Fruit fly (Drosophila melanogaster): ENCODE measurements around the gene CG32277.

CG32277 gene

dm6 chr3L:3197464-3197863, 7.8 kb downstream of the CG32277 start, which contains the start of gene CG14966 (continued):
- TF ChIP-seq HmgZ (tag; optimal IDR thresholded peaks at IDR 0.05) = peak; percentile 69
- TF ChIP-seq mld (GFP tag; IDR thresholded peaks at IDR 0.05; ENCODE audit: partially characterized antibody) = peak; percentile 78; the same call in 2 of the 3 replicates
- TF ChIP-seq pb (GFP tag; optimal IDR thresholded peaks at IDR 0.05) = no peak
- peak; percentile 44 for TF ChIP-seq CG2712 (tag; optimal IDR thresholded peaks at IDR 0.05)
- TF ChIP-seq mam (GFP tag; optimal IDR thresholded peaks at IDR 0.05) = peak; percentile 62
- no peak for TF ChIP-seq CG31365 (tag; optimal IDR thresholded peaks at IDR 0.05)
- peak; percentile 42 for TF ChIP-seq Dp (GFP tag; optimal IDR thresholded peaks at IDR 0.05)
- TF ChIP-seq CG18476 (GFP tag; optimal IDR thresholded peaks at IDR 0.05) = no peak
- TF ChIP-seq pum (GFP tag; optimal IDR thresholded peaks at IDR 0.05) = peak; percentile 38
- no peak for TF ChIP-seq CG18619 (GFP tag; optimal IDR thresholded peaks at IDR 0.05)
- no peak for TF ChIP-seq gt (GFP tag; IDR thresholded peaks at IDR 0.05)
- TF ChIP-seq Dip3 (GFP tag; optimal IDR thresholded peaks at IDR 0.05) = no peak
- no peak for TF ChIP-seq HLH3B (GFP tag; IDR thresholded peaks at IDR 0.05)
- TF ChIP-seq Rfx (GFP tag; IDR thresholded peaks at IDR 0.05) = peak; percentile 73
- no peak for TF ChIP-seq CG7357 (GFP tag; IDR thresholded peaks at IDR 0.05)
- no peak for TF ChIP-seq Eip74EF (GFP tag; optimal IDR thresholded peaks at IDR 0.05)
- TF ChIP-seq exex (tag; optimal IDR thresholded peaks at IDR 0.05) = peak; percentile 2
- TF ChIP-seq D19A (tag; optimal IDR thresholded peaks at IDR 0.05) = no peak
- no peak for TF ChIP-seq cas (GFP tag; IDR thresholded peaks at IDR 0.05)
- no peak for TF ChIP-seq pros (GFP tag; optimal IDR thresholded peaks at IDR 0.05)
- no peak for TF ChIP-seq CG1647 (GFP tag; optimal IDR thresholded peaks at IDR 0.05)
- no peak for TF ChIP-seq salm (tag; optimal IDR thresholded peaks at IDR 0.05)
- TF ChIP-seq slbo (GFP tag; IDR thresholded peaks at IDR 0.05) = peak; percentile 63; the same call in 1 of the 2 replicates
- no peak for TF ChIP-seq fd64A (GFP tag; optimal IDR thresholded peaks at IDR 0.05)
- TF ChIP-seq ash1 (GFP tag; optimal IDR thresholded peaks at IDR 0.05) = no peak
- TF ChIP-seq sens-2 (GFP tag; IDR thresholded peaks at IDR 0.05) = no peak
- no peak for TF ChIP-seq D19B (GFP tag; optimal IDR thresholded peaks at IDR 0.05)
- TF ChIP-seq ftz-f1 (GFP tag; optimal IDR thresholded peaks at IDR 0.05) = no peak
- no peak for TF ChIP-seq CrebB (tag; optimal IDR thresholded peaks at IDR 0.05)
- no peak for TF ChIP-seq bsh (GFP tag; optimal IDR thresholded peaks at IDR 0.05)
- no peak for TF ChIP-seq Aef1 (GFP tag; IDR thresholded peaks at IDR 0.05)
- no peak for TF ChIP-seq CG10565 (GFP tag; optimal IDR thresholded peaks at IDR 0.05)
- TF ChIP-seq zf30C (GFP tag; optimal IDR thresholded peaks at IDR 0.05) = no peak
- TF ChIP-seq Nf-YB (GFP tag; optimal IDR thresholded peaks at IDR 0.05) = no peak
- TF ChIP-seq Ada2b (GFP tag; IDR thresholded peaks at IDR 0.05) = 0 out of 2 replicates have a peak, but pooled peaks have one; percentile 28
- no peak for TF ChIP-seq gcm (GFP tag; optimal IDR thresholded peaks at IDR 0.05)
- no peak for TF ChIP-seq run (tag; optimal IDR thresholded peaks at IDR 0.05)
- TF ChIP-seq mirr (GFP tag; optimal IDR thresholded peaks at IDR 0.05) = peak; percentile 30
- TF ChIP-seq cato (GFP tag; optimal IDR thresholded peaks at IDR 0.05; ENCODE audit: borderline replicate concordance) = no peak
- no peak for TF ChIP-seq B-H1 (GFP tag; IDR thresholded peaks at IDR 0.05)
- TF ChIP-seq Camta (GFP tag; optimal IDR thresholded peaks at IDR 0.05) = peak; percentile 0
- peak; percentile 43 for TF ChIP-seq nmo (GFP tag; optimal IDR thresholded peaks at IDR 0.05)
- no peak for TF ChIP-seq Dad (GFP tag; optimal IDR thresholded peaks at IDR 0.05)
- TF ChIP-seq Doc3 (GFP tag; IDR thresholded peaks at IDR 0.05; ENCODE audit: partially characterized antibody) = peak; percentile 89
- TF ChIP-seq CG12104 (GFP tag; optimal IDR thresholded peaks at IDR 0.05) = no peak
- peak; percentile 96 for TF ChIP-seq bbx (GFP tag; IDR thresholded peaks at IDR 0.05; ENCODE audit: partially characterized antibody)
- TF ChIP-seq CG9797 (GFP tag; optimal IDR thresholded peaks at IDR 0.05) = peak; percentile 35
- TF ChIP-seq Spps (tag; optimal IDR thresholded peaks at IDR 0.05) = no peak
- no peak for TF ChIP-seq CG6175 (GFP tag; IDR thresholded peaks at IDR 0.05)
- no peak for TF ChIP-seq toy (GFP tag; IDR thresholded peaks at IDR 0.05)
- no peak for TF ChIP-seq gcm2 (GFP tag; optimal IDR thresholded peaks at IDR 0.05)

Measured in whole organism, embryonic.